Worm (Caenorhabditis elegans) whole organism, L2 larva: Measurements from ENCODE around the gene C05C12.4.

ENCODE experiments used
- ZK546.5 ChIP-seq: sonication (generic microtip); optimal IDR thresholded peaks from 2 replicates; lab custom pipeline; 2017; ENCODE audit warnings: missing biosample characterization, missing genetic modification characterization
- dmd-4 ChIP-seq: sonication (generic microtip); optimal IDR thresholded peaks from 2 replicates; lab custom pipeline; 2017; ENCODE audit warnings: missing biosample characterization, missing genetic modification characterization
- gmeb-1 ChIP-seq: fragments of 150-350 bp; optimal IDR thresholded peaks from 2 replicates; lab custom pipeline; 2014; ENCODE audit warnings: missing biosample characterization, missing genetic modification characterization
- nhr-6 ChIP-seq: fragments of 150-350 bp; optimal IDR thresholded peaks from 2 replicates; lab custom pipeline; 2014; ENCODE audit warnings: missing biosample characterization, missing genetic modification characterization
- snpc-4 ChIP-seq: fragments of 150-350 bp; optimal IDR thresholded peaks from 2 replicates; lab custom pipeline; 2014; ENCODE audit warnings: missing biosample characterization, missing genetic modification characterization
- unc-39 ChIP-seq: fragments of 150-350 bp; optimal IDR thresholded peaks from 2 replicates; lab custom pipeline; 2014; ENCODE audit warnings: missing biosample characterization, missing genetic modification characterization
- zag-1 ChIP-seq: fragments of 150-350 bp; optimal IDR thresholded peaks from 2 replicates; lab custom pipeline; 2014; ENCODE audit warnings: missing biosample characterization, missing genetic modification characterization
- ztf-11 ChIP-seq: sonication (generic microtip); optimal IDR thresholded peaks from 2 replicates; lab custom pipeline; 2017; ENCODE audit warnings: missing biosample characterization, missing genetic modification characterization
- ztf-4 ChIP-seq: fragments of 150-350 bp; optimal IDR thresholded peaks from 2 replicates; lab custom pipeline; 2014; ENCODE audit warnings: missing biosample characterization, missing genetic modification characterization

DNA sequence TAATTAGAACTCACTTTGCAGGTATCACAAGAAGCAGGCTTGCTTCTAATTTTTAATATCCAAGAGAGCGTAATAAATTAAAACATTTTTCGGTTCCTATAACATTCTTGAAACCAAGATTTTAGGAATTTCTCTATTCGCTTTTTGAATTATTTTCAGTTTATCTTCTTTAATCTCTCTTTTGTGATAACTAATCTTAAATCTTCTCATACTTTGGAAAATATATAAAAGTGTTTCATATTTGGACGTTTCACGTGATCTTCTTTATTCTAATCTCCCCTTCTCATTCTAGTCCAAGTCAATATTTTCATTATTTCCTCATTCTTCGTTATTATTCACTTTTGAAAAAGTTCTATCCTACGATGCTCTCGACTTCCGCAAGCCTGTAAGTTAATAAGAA, 13.7 kb upstream of the C05C12.4 start, which contains the start of gene F54D1.1:
- no peak for TF ChIP-seq gmeb-1 (tag; lab: Kevin White, UChicago)
- no peak for TF ChIP-seq ztf-11 (tag; lab: Kevin White, UChicago)
- no peak for TF ChIP-seq zag-1 (tag; lab: Kevin White, UChicago)
- no peak for TF ChIP-seq dmd-4 (tag; lab: Kevin White, UChicago)
- TF ChIP-seq ZK546.5 (tag; lab: Kevin White, UChicago), result no peak
- TF ChIP-seq ztf-4, result no peak
- no peak for TF ChIP-seq nhr-6
- no peak for TF ChIP-seq unc-39
- TF ChIP-seq snpc-4 (tag; lab: Kevin White, UChicago), result no peak
